Worm (Caenorhabditis elegans): Measurements from ENCODE around the gene T13A10.2.

- TF ChIP-seq pax-3 (tag; optimal IDR thresholded peaks at IDR 0.05) (no peak), mep-1 (tag; optimal IDR thresholded peaks at IDR 0.05) (no peak), ztf-11 (tag; optimal IDR thresholded peaks at IDR 0.05) (no peak), xbp-1 (tag; optimal IDR thresholded peaks at IDR 0.05) (no peak), lin-35 (GFP tag; optimal IDR thresholded peaks at IDR 0.05) (no peak), lin-15B (tag; optimal IDR thresholded peaks at IDR 0.05) (no peak), mdl-1 (tag; optimal IDR thresholded peaks at IDR 0.05) (no peak), nhr-19 (GFP tag; conservative IDR thresholded peaks at IDR 0.05) (no peak), ama-1 (optimal IDR thresholded peaks at IDR 0.05) (no peak), nhr-28 (tag; optimal IDR thresholded peaks at IDR 0.05) (no peak), snu-23 (GFP tag; optimal IDR thresholded peaks at IDR 0.05) (no peak), snpc-4 (tag; optimal IDR thresholded peaks at IDR 0.05) (no peak), zag-1 (tag; optimal IDR thresholded peaks at IDR 0.05) (no peak)
These were observed 1.5 kb downstream of the T13A10.2 start, which contains the start of gene T13A10.64 for ce11 chrIV:6254635-6255034.
